Fruit fly (Drosophila melanogaster) whole organism, embryonic: ENCODE data around the gene kibra.

ENCODE experiments used
- Antp ChIP-seq: fragments of 200-800 bp; sonication (Bioruptor generic); optimal IDR thresholded peaks from 3 replicates; lab custom pipeline; 2016; ENCODE audit warnings: missing biosample characterization, missing genetic modification characterization
- Atf6 ChIP-seq: fragments of 200-800 bp; sonication (Bioruptor generic); IDR thresholded peaks from 2 replicates; pipeline ENCODE4 v1.3.6; 2022; ENCODE audit warnings: missing biosample characterization, missing genetic modification characterization
- Awh ChIP-seq: fragments of 200-800 bp; sonication (Bioruptor generic); IDR thresholded peaks from 2 replicates; pipeline ENCODE4, ENCODE4 v1.3.6; 2022; ENCODE audit warnings: missing biosample characterization, missing genetic modification characterization
- CG1024 ChIP-seq: fragments of 200-800 bp; sonication (Bioruptor generic); IDR thresholded peaks from 2 replicates; pipeline ENCODE4 v1.3.6; 2022; ENCODE audit warnings: missing biosample characterization, missing genetic modification characterization
- CG11723 ChIP-seq: fragments of 200-800 bp; sonication (Bioruptor generic); optimal IDR thresholded peaks from 2 replicates; lab custom pipeline; 2017; ENCODE audit warnings: missing biosample characterization, mild to moderate bottlenecking, missing genetic modification characterization
- CG12071 ChIP-seq: fragments of 200-800 bp; sonication (Bioruptor generic); optimal IDR thresholded peaks from 3 replicates; lab custom pipeline; 2018; ENCODE audit warnings: missing biosample characterization, mild to moderate bottlenecking, missing genetic modification characterization
- CG12769 ChIP-seq: fragments of 200-800 bp; sonication (Bioruptor generic); optimal IDR thresholded peaks from 2 replicates; lab custom pipeline; 2019; ENCODE audit warnings: missing biosample characterization, mild to moderate bottlenecking, missing genetic modification characterization, moderate library complexity
- CG13123 ChIP-seq: fragments of 200-800 bp; sonication (Bioruptor generic); optimal IDR thresholded peaks from 2 replicates; lab custom pipeline; 2016; ENCODE audit warnings: missing biosample characterization, missing genetic modification characterization
- CG13287 ChIP-seq: fragments of 200-800 bp; sonication (Bioruptor generic); IDR thresholded peaks from 2 replicates; pipeline ENCODE4 v1.3.6; 2022; ENCODE audit warnings: missing biosample characterization, missing genetic modification characterization; ENCODE audit not compliant: partially characterized antibody
- CG13296 ChIP-seq: fragments of 200-800 bp; sonication (Bioruptor generic); optimal IDR thresholded peaks from 3 replicates; lab custom pipeline; 2018; ENCODE audit warnings: missing biosample characterization, mild to moderate bottlenecking, missing genetic modification characterization
- CG15269 ChIP-seq: fragments of 200-800 bp; sonication (Bioruptor generic); optimal IDR thresholded peaks from 2 replicates; lab custom pipeline; 2018; ENCODE audit warnings: missing biosample characterization, mild to moderate bottlenecking, missing genetic modification characterization, moderate library complexity
- CG17385 ChIP-seq: fragments of 200-800 bp; sonication (Bioruptor generic); optimal IDR thresholded peaks from 3 replicates; lab custom pipeline; 2018; ENCODE audit warnings: missing biosample characterization, mild to moderate bottlenecking, missing genetic modification characterization
- CG17912 ChIP-seq: fragments of 200-800 bp; sonication (Bioruptor generic); optimal IDR thresholded peaks from 2 replicates; lab custom pipeline; 2018; ENCODE audit warnings: missing biosample characterization, mild to moderate bottlenecking, missing genetic modification characterization
- CG2712 ChIP-seq: fragments of 200-800 bp; optimal IDR thresholded peaks from 3 replicates; lab custom pipeline; 2019; ENCODE audit warnings: missing biosample characterization, mild to moderate bottlenecking, missing genetic modification characterization, moderate library complexity
- CG30403 ChIP-seq: fragments of 200-800 bp; sonication (Bioruptor generic); optimal IDR thresholded peaks from 3 replicates; lab custom pipeline; 2016; ENCODE audit warnings: missing biosample characterization, missing genetic modification characterization
- CG3163 ChIP-seq: fragments of 200-800 bp; sonication (Bioruptor generic); optimal IDR thresholded peaks from 3 replicates; lab custom pipeline; 2016; ENCODE audit warnings: missing biosample characterization, missing genetic modification characterization
- CG42726 ChIP-seq: fragments of 200-800 bp; sonication (Bioruptor generic); IDR thresholded peaks from 2 replicates; pipeline ENCODE4 v1.3.6; 2022; ENCODE audit warnings: missing biosample characterization, missing genetic modification characterization; ENCODE audit not compliant: partially characterized antibody
- CG8281 ChIP-seq: fragments of 200-800 bp; sonication (Bioruptor generic); optimal IDR thresholded peaks from 2 replicates; lab custom pipeline; 2018; ENCODE audit warnings: missing biosample characterization, mild to moderate bottlenecking, missing genetic modification characterization, moderate library complexity
- Dfd ChIP-seq, 2 experiments: fragments of >200 bp; optimal IDR thresholded peaks; 2 replicates each; lab custom pipeline; 2017; ENCODE audit warnings: missing biosample characterization in 2 of 2, missing genetic modification characterization in 2 of 2
- E2f1 ChIP-seq: fragments of 200-800 bp; sonication (Bioruptor generic); IDR thresholded peaks from 2 replicates; pipeline ENCODE4 v1.3.6; 2022; ENCODE audit warnings: missing biosample characterization, missing genetic modification characterization
- Hey ChIP-seq: fragments of 200-800 bp; sonication (Bioruptor generic); optimal IDR thresholded peaks from 3 replicates; lab custom pipeline; 2018; ENCODE audit warnings: missing biosample characterization, mild to moderate bottlenecking, missing genetic modification characterization
- Hmr ChIP-seq: fragments of 200-800 bp; sonication (Bioruptor generic); optimal IDR thresholded peaks from 3 replicates; lab custom pipeline; 2017; ENCODE audit warnings: mild to moderate bottlenecking, missing biosample characterization, missing genetic modification reagents, missing genetic modification characterization
- Hr51 ChIP-seq, 2 experiments: fragments of 200-800 bp; sonication (Bioruptor generic); optimal IDR thresholded peaks; 2 replicates in 1 of 2; 3 replicates in 1 of 2; lab custom pipeline; 2016 to 2018; ENCODE audit warnings: missing biosample characterization in 2 of 2, missing genetic modification characterization in 2 of 2, mild to moderate bottlenecking in 1 of 2, moderate library complexity in 1 of 2
- Med ChIP-seq: fragments of 200-800 bp; sonication (Bioruptor generic); peaks from one replicate; lab custom pipeline; 2016; ENCODE audit warnings: missing biosample characterization, missing genetic modification characterization, mild to moderate bottlenecking, inconsistent platforms, moderate library complexity
- Nf-YB ChIP-seq: fragments of 200-800 bp; sonication (Bioruptor generic); optimal IDR thresholded peaks from 3 replicates; lab custom pipeline; 2019; ENCODE audit warnings: missing biosample characterization, mild to moderate bottlenecking, missing genetic modification characterization, moderate library complexity
- Pdp1 ChIP-seq, 2 experiments: fragments of 200-800 bp; sonication (Bioruptor generic); optimal IDR thresholded peaks; 3 replicates each; lab custom pipeline; 2016; ENCODE audit warnings: missing biosample characterization in 2 of 2, missing genetic modification characterization in 2 of 2, mild to moderate bottlenecking in 1 of 2, moderate library complexity in 1 of 2
- Sry-δ ChIP-seq: fragments of 200-800 bp; sonication (Bioruptor generic); optimal IDR thresholded peaks from 2 replicates; lab custom pipeline; 2016; ENCODE audit warnings: missing biosample characterization, missing genetic modification characterization
- Tbp ChIP-seq: fragments of >200 bp; optimal IDR thresholded peaks from 2 replicates; lab custom pipeline; 2018; ENCODE audit warnings: missing biosample characterization, missing genetic modification characterization
- Xrp1 ChIP-seq: fragments of 200-800 bp; sonication (Bioruptor generic); IDR thresholded peaks from 2 replicates; pipeline ENCODE4 v1.3.6; 2022; ENCODE audit warnings: missing biosample characterization, missing genetic modification characterization
- crp ChIP-seq, 2 experiments: fragments of 200-800 bp; sonication (Bioruptor generic); optimal IDR thresholded peaks; 2 replicates in 1 of 2; 3 replicates in 1 of 2; lab custom pipeline; 2017; ENCODE audit warnings: missing biosample characterization in 2 of 2, missing genetic modification characterization in 2 of 2, mild to moderate bottlenecking in 1 of 2, moderate library complexity in 1 of 2
- dati ChIP-seq: fragments of 200-800 bp; sonication (Bioruptor generic); IDR thresholded peaks from 2 replicates; pipeline ENCODE4 v1.3.6; 2022; ENCODE audit warnings: missing biosample characterization, missing genetic modification characterization
- dimm ChIP-seq: fragments of 200-800 bp; sonication (Bioruptor generic); IDR thresholded peaks from 2 replicates; pipeline ENCODE4 v1.3.6; 2022; ENCODE audit warnings: missing biosample characterization, missing genetic modification characterization
- dysf ChIP-seq: fragments of 200-800 bp; sonication (Bioruptor generic); IDR thresholded peaks from 3 replicates; pipeline ENCODE4 v1.3.6; 2022; ENCODE audit warnings: missing biosample characterization, missing genetic modification characterization
- emc ChIP-seq: fragments of 200-800 bp; sonication (Bioruptor generic); optimal IDR thresholded peaks from 2 replicates; lab custom pipeline; 2016; ENCODE audit warnings: missing biosample characterization, missing genetic modification characterization
- ems ChIP-seq: fragments of 200-800 bp; sonication (Bioruptor generic); optimal IDR thresholded peaks from 3 replicates; lab custom pipeline; 2016; ENCODE audit warnings: missing biosample characterization, missing genetic modification characterization
- fd102C ChIP-seq: fragments of 200-800 bp; sonication (Bioruptor generic); optimal IDR thresholded peaks from 2 replicates; lab custom pipeline; 2018; ENCODE audit warnings: missing biosample characterization, mild to moderate bottlenecking, missing genetic modification characterization, moderate library complexity
- fd3F ChIP-seq: fragments of 200-800 bp; sonication (Bioruptor generic); optimal IDR thresholded peaks from 2 replicates; lab custom pipeline; 2018; ENCODE audit warnings: missing biosample characterization, mild to moderate bottlenecking, missing genetic modification characterization, moderate library complexity
- gro ChIP-seq: fragments of 200-800 bp; sonication (Bioruptor generic); optimal IDR thresholded peaks from 2 replicates; lab custom pipeline; 2016; ENCODE audit warnings: missing biosample characterization, missing genetic modification characterization
- kni ChIP-seq: fragments of 200-800 bp; sonication (Bioruptor generic); optimal IDR thresholded peaks from 3 replicates; lab custom pipeline; 2017; ENCODE audit warnings: mild to moderate bottlenecking, missing biosample characterization, missing genetic modification reagents, missing genetic modification characterization
- sd ChIP-seq: fragments of 200-800 bp; sonication (Bioruptor generic); optimal IDR thresholded peaks from 3 replicates; lab custom pipeline; 2018; ENCODE audit warnings: missing biosample characterization, mild to moderate bottlenecking, missing genetic modification characterization, moderate library complexity
- sens ChIP-seq: fragments of 200-800 bp; sonication (Bioruptor generic); peaks from one replicate; lab custom pipeline; 2016; ENCODE audit warnings: missing biosample characterization, missing genetic modification characterization
- sima ChIP-seq: fragments of 200-800 bp; sonication (Bioruptor generic); optimal IDR thresholded peaks from 2 replicates; lab custom pipeline; 2016; ENCODE audit warnings: missing biosample characterization, missing genetic modification characterization
- slou ChIP-seq: fragments of 200-800 bp; sonication (Bioruptor generic); optimal IDR thresholded peaks from 3 replicates; lab custom pipeline; 2016; ENCODE audit warnings: missing biosample characterization, missing genetic modification characterization
- usp ChIP-seq: fragments of >200 bp; optimal IDR thresholded peaks from 2 replicates; lab custom pipeline; 2017; ENCODE audit warnings: missing biosample characterization, missing genetic modification characterization

Gene kibra

dm6 chr3R:14731781-14732100 lies 7.7 kb upstream of the kibra start (continued):
- TF ChIP-seq Med (GFP tag; lab: Kevin White, UChicago) (peak; percentile 58), E2f1 (GFP tag; lab: Robert Waterston, UW) (peak; percentile 22; the same call in 1 of the 2 replicates), Pdp1 (GFP tag; optimal IDR thresholded peaks at IDR 0.05; lab: Kevin White, UChicago) (no peak), slou (GFP tag; lab: Kevin White, UChicago) (no peak), crp (GFP tag; optimal IDR thresholded peaks at IDR 0.05; lab: Kevin White, UChicago) (no peak), fd102C (GFP tag; lab: Kevin White, UChicago) (no peak), CG12769 (no peak), gro (GFP tag; lab: Kevin White, UChicago) (no peak), CG30403 (peak; percentile 19), Xrp1 (GFP tag; lab: Robert Waterston, UW) (peak; percentile 21; the same call in 1 of the 2 replicates), Hr51 (GFP tag; optimal IDR thresholded peaks at IDR 0.05; lab: Kevin White, UChicago) (peak in 1 of 2 experiments; percentile 15), Antp (GFP tag; lab: Kevin White, UChicago) (no peak), dati (GFP tag; lab: Robert Waterston, UW) (no peak), Tbp (GFP tag; lab: Kevin White, UChicago) (no peak), Nf-YB (GFP tag; lab: Kevin White, UChicago) (no peak), Awh (no peak), CG42726 (GFP tag; lab: Robert Waterston, UW) (0 out of 2 replicates have a peak, but pooled peaks have one; percentile 20), emc (GFP tag; lab: Kevin White, UChicago) (no peak), CG13123 (GFP tag; lab: Kevin White, UChicago) (no peak), sima (GFP tag; lab: Kevin White, UChicago) (no peak), CG17912 (GFP tag; lab: Kevin White, UChicago) (no peak), Sry-δ (no peak), Hey (tag; lab: Kevin White, UChicago) (no peak), Dfd (GFP tag; optimal IDR thresholded peaks at IDR 0.05; lab: Kevin White, UChicago) (no peak), sd (tag; lab: Kevin White, UChicago) (no peak), ems (GFP tag; lab: Kevin White, UChicago) (no peak), CG17385 (GFP tag; lab: Kevin White, UChicago) (peak; percentile 6), dimm (GFP tag; lab: Robert Waterston, UW) (no peak), dysf (GFP tag; lab: Robert Waterston, UW) (no peak), CG1024 (GFP tag; lab: Robert Waterston, UW) (no peak), CG11723 (no peak), kni (GFP tag; lab: Kevin White, UChicago) (no peak), CG8281 (tag; lab: Kevin White, UChicago) (no peak), CG2712 (peak; percentile 25), Atf6 (GFP tag; lab: Robert Waterston, UW) (0 out of 2 replicates have a peak, but pooled peaks have one; percentile 32), usp (GFP tag; lab: Kevin White, UChicago) (no peak), CG15269 (tag; lab: Kevin White, UChicago) (peak; percentile 22), CG3163 (GFP tag; lab: Kevin White, UChicago) (no peak), CG13296 (GFP tag; lab: Kevin White, UChicago) (no peak), sens (GFP tag; lab: Kevin White, UChicago) (no peak), CG13287 (GFP tag; lab: Robert Waterston, UW) (no peak), fd3F (no peak), CG12071 (GFP tag; lab: Kevin White, UChicago) (no peak), Hmr (GFP tag; lab: Kevin White, UChicago) (no peak)
